Fruit fly (Drosophila melanogaster) whole organism, prepupa: Measurements from ENCODE around the gene mag.
"Not testable (repeated sequence)": the region's sequence is repeated elsewhere in the genome, so short reads cannot be mapped to it uniquely, and the experiment has no call there.

Experiments used
- Blimp-1 ChIP-seq: fragments of 200-800 bp; sonication (Bioruptor generic); optimal IDR thresholded peaks from 3 replicates; lab custom pipeline; 2017; ENCODE audit warnings: missing biosample characterization, missing genetic modification characterization, mild to moderate bottlenecking, moderate library complexity, missing genetic modification reagents
- CG10669 ChIP-seq: fragments of 200-800 bp; sonication (Bioruptor generic); optimal IDR thresholded peaks from 3 replicates; lab custom pipeline; 2018; ENCODE audit warnings: missing biosample characterization, mild to moderate bottlenecking, missing genetic modification characterization, moderate library complexity
- CG1621 ChIP-seq: fragments of 200-800 bp; sonication (Bioruptor generic); optimal IDR thresholded peaks from 3 replicates; lab custom pipeline; 2018; ENCODE audit warnings: missing biosample characterization, mild to moderate bottlenecking, missing genetic modification characterization
- CG16779 ChIP-seq: fragments of 200-800 bp; sonication (Bioruptor generic); optimal IDR thresholded peaks from 3 replicates; lab custom pipeline; 2017; ENCODE audit warnings: missing biosample characterization, mild to moderate bottlenecking, missing genetic modification characterization
- CG3032 ChIP-seq: fragments of 200-800 bp; optimal IDR thresholded peaks from 2 replicates; lab custom pipeline; 2019; ENCODE audit warnings: missing biosample characterization, mild to moderate bottlenecking, missing genetic modification characterization, moderate library complexity
- CG31627 ChIP-seq: fragments of 200-800 bp; sonication (Bioruptor generic); optimal IDR thresholded peaks from 3 replicates; lab custom pipeline; 2016; ENCODE audit warnings: missing biosample characterization, missing genetic modification characterization
- CG6163 ChIP-seq: fragments of 200-800 bp; sonication (Bioruptor generic); IDR thresholded peaks from 3 replicates; pipeline ENCODE4 v1.3.6; 2022; ENCODE audit warnings: missing biosample characterization, missing genetic modification characterization
- CG6276 ChIP-seq: fragments of 200-800 bp; sonication (Bioruptor generic); optimal IDR thresholded peaks from 2 replicates; lab custom pipeline; 2017; ENCODE audit warnings: missing biosample characterization, mild to moderate bottlenecking, missing genetic modification characterization
- CG6808 ChIP-seq: fragments of 200-800 bp; sonication (Bioruptor generic); optimal IDR thresholded peaks from 3 replicates; lab custom pipeline; 2017; ENCODE audit warnings: missing biosample characterization, missing genetic modification characterization, mild to moderate bottlenecking, moderate library complexity, missing genetic modification reagents
- CG6854 ChIP-seq: fragments of 200-800 bp; sonication (Bioruptor generic); optimal IDR thresholded peaks from 2 replicates; lab custom pipeline; 2017; ENCODE audit warnings: missing biosample characterization, mild to moderate bottlenecking, missing genetic modification characterization
- CG8319 ChIP-seq: fragments of 200-800 bp; sonication (Bioruptor generic); optimal IDR thresholded peaks from 3 replicates; lab custom pipeline; 2016; ENCODE audit warnings: missing biosample characterization, missing genetic modification characterization
- CG8632 ChIP-seq: fragments of 200-800 bp; sonication (Bioruptor generic); optimal IDR thresholded peaks from 3 replicates; lab custom pipeline; 2016; ENCODE audit warnings: missing biosample characterization, missing genetic modification characterization
- CG9139 ChIP-seq: fragments of 200-800 bp; sonication (Bioruptor generic); optimal IDR thresholded peaks from 3 replicates; lab custom pipeline; 2017; ENCODE audit warnings: missing biosample characterization, mild to moderate bottlenecking, missing genetic modification characterization
- Eip75B ChIP-seq: fragments of 200-800 bp; sonication (Bioruptor generic); optimal IDR thresholded peaks from 3 replicates; lab custom pipeline; 2016; ENCODE audit warnings: missing biosample characterization, missing genetic modification characterization
- Eip78C ChIP-seq: fragments of 200-800 bp; sonication (Bioruptor generic); peaks from one replicate; lab custom pipeline; 2016; ENCODE audit warnings: missing biosample characterization, missing genetic modification characterization
- Eip93F ChIP-seq: fragments of 200-800 bp; sonication (Bioruptor generic); optimal IDR thresholded peaks from 2 replicates; lab custom pipeline; 2016; ENCODE audit warnings: missing biosample characterization, mild to moderate bottlenecking, missing genetic modification characterization
- Ets96B ChIP-seq: fragments of 200-800 bp; optimal IDR thresholded peaks from 2 replicates; lab custom pipeline; 2019; ENCODE audit warnings: missing biosample characterization, mild to moderate bottlenecking, missing genetic modification characterization, moderate library complexity
- Hr4 ChIP-seq: fragments of 200-800 bp; sonication (Bioruptor generic); optimal IDR thresholded peaks from 3 replicates; lab custom pipeline; 2016; ENCODE audit warnings: missing biosample characterization, missing genetic modification characterization
- Sox102F ChIP-seq: fragments of 200-800 bp; sonication (Bioruptor generic); optimal IDR thresholded peaks from 2 replicates; lab custom pipeline; 2016; ENCODE audit warnings: missing biosample characterization, mild to moderate bottlenecking, missing genetic modification characterization
- Sox14 ChIP-seq: fragments of 200-800 bp; sonication (Bioruptor generic); optimal IDR thresholded peaks from 3 replicates; lab custom pipeline; 2016; ENCODE audit warnings: missing biosample characterization, missing genetic modification characterization
- achi ChIP-seq: fragments of 200-800 bp; sonication (Bioruptor generic); optimal IDR thresholded peaks from 3 replicates; lab custom pipeline; 2016; ENCODE audit warnings: missing biosample characterization, missing genetic modification characterization
- cyc ChIP-seq: fragments of 200-800 bp; sonication (Bioruptor generic); optimal IDR thresholded peaks from 3 replicates; lab custom pipeline; 2016; ENCODE audit warnings: missing biosample characterization, missing genetic modification characterization
- dsx ChIP-seq: fragments of 200-800 bp; optimal IDR thresholded peaks from 3 replicates; lab custom pipeline; 2019; ENCODE audit warnings: missing biosample characterization, mild to moderate bottlenecking, missing genetic modification characterization, moderate library complexity; ENCODE audit not compliant: poor library complexity, severe bottlenecking
- esn ChIP-seq: fragments of 200-800 bp; sonication (Bioruptor generic); optimal IDR thresholded peaks from 2 replicates; lab custom pipeline; 2016; ENCODE audit warnings: missing biosample characterization, mild to moderate bottlenecking, missing genetic modification characterization, moderate library complexity
- fkh ChIP-seq: fragments of 200-800 bp; sonication (Bioruptor generic); optimal IDR thresholded peaks from 3 replicates; lab custom pipeline; 2017; ENCODE audit warnings: missing biosample characterization, mild to moderate bottlenecking, missing genetic modification characterization, moderate library complexity
- net ChIP-seq: fragments of 200-800 bp; sonication (Bioruptor generic); optimal IDR thresholded peaks from 3 replicates; lab custom pipeline; 2016; ENCODE audit warnings: missing biosample characterization, missing genetic modification characterization
- salr ChIP-seq, 2 experiments: fragments of 200-800 bp; sonication (Bioruptor generic); optimal IDR thresholded peaks; 3 replicates each; lab custom pipeline; 2016 to 2018; ENCODE audit warnings: missing biosample characterization in 2 of 2, missing genetic modification characterization in 2 of 2, mild to moderate bottlenecking in 1 of 2
- spab ChIP-seq: fragments of 200-800 bp; sonication (Bioruptor generic); optimal IDR thresholded peaks from 2 replicates; lab custom pipeline; 2017; ENCODE audit warnings: missing biosample characterization, mild to moderate bottlenecking, missing genetic modification characterization, missing genetic modification reagents
- topi ChIP-seq: fragments of 200-800 bp; sonication (Bioruptor generic); optimal IDR thresholded peaks from 3 replicates; lab custom pipeline; 2016; ENCODE audit warnings: missing biosample characterization, missing genetic modification characterization
- vri ChIP-seq: fragments of 200-800 bp; sonication (Bioruptor generic); optimal IDR thresholded peaks from 3 replicates; lab custom pipeline; 2016; ENCODE audit warnings: missing biosample characterization, mild to moderate bottlenecking, missing genetic modification characterization

mag gene

dm6 chr3L:20494780-20495591 lies 34.5 kb downstream of the mag start, which contains the start of gene ZnT77C:
TSS of gene ZnT77C (minus strand) at chr3L:20494921.
- TF ChIP-seq CG3032 (no peak), vri (peak; percentile 83), Sox14 (peak; percentile 5), Eip78C (GFP tag; lab: Kevin White, UChicago) (peak; percentile 37)

dm6 chr3L:20497124-20497996 lies 36.9 kb downstream of the mag start, which contains the start of gene CG32425:
TSS of gene CG32425 (plus strand) at chr3L:20497323.
- TF ChIP-seq fkh (GFP tag; lab: Kevin White, UChicago) (peak; percentile 47), CG1621 (peak; percentile 94), Blimp-1 (no peak), vri (peak; percentile 88), Eip75B (GFP tag; lab: Kevin White, UChicago) (peak; percentile 33), Sox14 (peak; percentile 8), Hr4 (GFP tag; lab: Kevin White, UChicago) (peak; percentile 12), Sox102F (GFP tag; lab: Kevin White, UChicago) (no peak), CG6808 (GFP tag; lab: Kevin White, UChicago) (peak; percentile 30), CG6854 (GFP tag; lab: Kevin White, UChicago) (peak; percentile 54), Eip78C (GFP tag; lab: Kevin White, UChicago) (peak; percentile 37), CG10669 (GFP tag; lab: Kevin White, UChicago) (no peak)

dm6 chr3L:20498204-20498603 lies 37.7 kb downstream of the mag start:
- TF ChIP-seq spab (GFP tag; lab: Kevin White, UChicago), result no peak
- TF ChIP-seq esn (GFP tag; lab: Kevin White, UChicago), result no peak
- no peak for TF ChIP-seq CG6163 (GFP tag; lab: Robert Waterston, UW)
- no peak for TF ChIP-seq CG31627 (GFP tag; lab: Kevin White, UChicago)
- TF ChIP-seq CG8632 (GFP tag; lab: Kevin White, UChicago), result no peak
- TF ChIP-seq vri, result no peak
- TF ChIP-seq CG9139 (GFP tag; lab: Kevin White, UChicago), result no peak
- no peak for TF ChIP-seq Hr4 (GFP tag; lab: Kevin White, UChicago)
- no peak for TF ChIP-seq fkh (GFP tag; lab: Kevin White, UChicago)
- TF ChIP-seq Eip93F (GFP tag; lab: Kevin White, UChicago), result no peak
- TF ChIP-seq salr (GFP tag; optimal IDR thresholded peaks at IDR 0.05; lab: Kevin White, UChicago), result no peak
- no peak for TF ChIP-seq cyc
- no peak for TF ChIP-seq topi (GFP tag; lab: Kevin White, UChicago)
- TF ChIP-seq CG8319, result no peak
- TF ChIP-seq net (GFP tag; lab: Kevin White, UChicago), result no peak
- no peak for TF ChIP-seq achi (GFP tag; lab: Kevin White, UChicago)
- no peak for TF ChIP-seq CG6276
- TF ChIP-seq dsx (GFP tag; lab: Kevin White, UChicago), result no peak

- not testable (repeated sequence) for TF ChIP-seq CG16779; Ets96B (tag; lab: Kevin White, UChicago); Sox102F (GFP tag; lab: Kevin White, UChicago)
Observed at dm6 chr3L:20499536-20499935, 39.1 kb downstream of the mag start, which contains the start of gene CG18281. TSS of gene CG18281 (plus strand) at chr3L:20499836.
